Worm (Caenorhabditis elegans) whole organism, L4 larva: ENCODE results near the gene ins-17.

ENCODE experiments used
- F26F4.8 ChIP-seq: fragments of 200-800 bp; sonication (Bioruptor generic); conservative IDR thresholded peaks from 2 replicates; pipeline ENCODE4 v1.3.6; 2022; ENCODE audit warnings: missing genetic modification characterization, missing compliant biosample characterization
- R02D3.7 ChIP-seq: fragments of 150-350 bp; sonication (generic microtip); optimal IDR thresholded peaks from 3 replicates; lab custom pipeline; 2014; ENCODE audit warnings: missing biosample characterization, missing genetic modification characterization
- ces-1 ChIP-seq: fragments of 150-350 bp; sonication (generic microtip); optimal IDR thresholded peaks from 4 replicates; lab custom pipeline; 2014; ENCODE audit warnings: missing biosample characterization, missing genetic modification reagents, missing genetic modification characterization
- egl-27 ChIP-seq: sonication (generic microtip); optimal IDR thresholded peaks from 3 replicates; lab custom pipeline; 2017; ENCODE audit warnings: missing biosample characterization, missing genetic modification reagents, missing genetic modification characterization
- gei-8 ChIP-seq: fragments of 200-800 bp; sonication (Bioruptor generic); optimal IDR thresholded peaks from 2 replicates; lab custom pipeline; 2018; ENCODE audit warnings: mild to moderate bottlenecking, missing genetic modification characterization, missing compliant biosample characterization
- hlh-11 ChIP-seq: fragments of 200-800 bp; sonication (Bioruptor generic); optimal IDR thresholded peaks from 2 replicates; lab custom pipeline; 2018; ENCODE audit warnings: mild to moderate bottlenecking, missing genetic modification characterization, missing compliant biosample characterization
- lin-13 ChIP-seq: fragments of 150-350 bp; optimal IDR thresholded peaks from 2 replicates; lab custom pipeline; 2014; ENCODE audit warnings: missing biosample characterization, missing genetic modification reagents, missing genetic modification characterization
- madf-5 ChIP-seq, 2 experiments: fragments of 200-800 bp; sonication (Bioruptor generic); IDR thresholded peaks; 2 replicates each; pipeline ENCODE4 v1.3.6; 2022; ENCODE audit warnings: missing compliant biosample characterization in 2 of 2, missing genetic modification characterization in 2 of 2
- nhr-111 ChIP-seq: fragments of 200-800 bp; sonication (Bioruptor generic); optimal IDR thresholded peaks from 2 replicates; lab custom pipeline; 2018; ENCODE audit warnings: mild to moderate bottlenecking, missing genetic modification characterization, missing compliant biosample characterization
- nhr-237 ChIP-seq: sonication (generic microtip); optimal IDR thresholded peaks from 2 replicates; lab custom pipeline; 2017; ENCODE audit warnings: missing biosample characterization, missing genetic modification characterization
- nhr-28 ChIP-seq: fragments of 150-350 bp; optimal IDR thresholded peaks from 2 replicates; lab custom pipeline; 2014; ENCODE audit warnings: missing biosample characterization, missing genetic modification characterization
- nhr-76 ChIP-seq: fragments of 150-350 bp; optimal IDR thresholded peaks from 2 replicates; lab custom pipeline; 2014; ENCODE audit warnings: missing biosample characterization, missing genetic modification characterization
- tag-97 ChIP-seq: fragments of 200-800 bp; sonication (Bioruptor generic); IDR thresholded peaks from 2 replicates; pipeline ENCODE4 v1.3.6; 2022; ENCODE audit warnings: missing genetic modification characterization, missing compliant biosample characterization

ce11 chrIII:4468812-4469211 lies 8.6 kb downstream of the ins-17 start, which contains the start of gene mstr-2:
- no peak for TF ChIP-seq egl-27
- TF ChIP-seq lin-13, result no peak
- no peak for TF ChIP-seq nhr-76
- TF ChIP-seq gei-8 (GFP tag; lab: Kevin White, UChicago), result no peak
- TF ChIP-seq F26F4.8, result no peak
- no peak for TF ChIP-seq nhr-237 (tag; lab: Kevin White, UChicago)
- TF ChIP-seq nhr-28 (tag; lab: Kevin White, UChicago), result no peak
- TF ChIP-seq madf-5 (GFP tag; IDR thresholded peaks at IDR 0.05; lab: Robert Waterston, UW), result no peak
- no peak for TF ChIP-seq ces-1 (GFP tag; lab: Kevin White, UChicago)
- TF ChIP-seq hlh-11 (tag; lab: Kevin White, UChicago), result no peak
- no peak for TF ChIP-seq R02D3.7 (tag; lab: Kevin White, UChicago)
- TF ChIP-seq tag-97 (GFP tag; lab: Robert Waterston, UW), result no peak
- no peak for TF ChIP-seq nhr-111 (GFP tag; lab: Kevin White, UChicago)
